Fruit fly (Drosophila melanogaster) whole organism, embryonic: ENCODE results near the gene CG33986.

Source experiments
- Bdp1 ChIP-seq: fragments of 200-800 bp; sonication (Bioruptor generic); optimal IDR thresholded peaks from 3 replicates; lab custom pipeline; 2016; ENCODE audit warnings: missing biosample characterization, missing genetic modification characterization
- CG11696 ChIP-seq: fragments of 200-800 bp; sonication (Bioruptor generic); IDR thresholded peaks from 2 replicates; pipeline ENCODE4 v1.3.6; 2022; ENCODE audit warnings: missing biosample characterization, missing genetic modification characterization
- CG1603 ChIP-seq: fragments of 200-800 bp; sonication (Bioruptor generic); optimal IDR thresholded peaks from 2 replicates; lab custom pipeline; 2019; ENCODE audit warnings: missing biosample characterization, mild to moderate bottlenecking, missing genetic modification characterization, moderate library complexity
- CG8281 ChIP-seq: fragments of 200-800 bp; sonication (Bioruptor generic); optimal IDR thresholded peaks from 2 replicates; lab custom pipeline; 2018; ENCODE audit warnings: missing biosample characterization, mild to moderate bottlenecking, missing genetic modification characterization, moderate library complexity
- Dip3 ChIP-seq: fragments of 200-800 bp; sonication (Bioruptor generic); optimal IDR thresholded peaks from 3 replicates; lab custom pipeline; 2016; ENCODE audit warnings: missing biosample characterization, missing genetic modification characterization
- HLHmδ ChIP-seq: fragments of 200-800 bp; sonication (Bioruptor generic); optimal IDR thresholded peaks from 2 replicates; lab custom pipeline; 2018; ENCODE audit warnings: missing biosample characterization, mild to moderate bottlenecking, missing genetic modification characterization, moderate library complexity
- hth ChIP-seq: fragments of >200 bp; optimal IDR thresholded peaks from 2 replicates; lab custom pipeline; 2017; ENCODE audit warnings: inconsistent platforms
- jumu ChIP-seq: fragments of 200-800 bp; sonication (Bioruptor generic); optimal IDR thresholded peaks from 3 replicates; lab custom pipeline; 2016; ENCODE audit warnings: missing biosample characterization, missing genetic modification characterization
- knrl ChIP-seq: fragments of 200-800 bp; sonication (Bioruptor generic); IDR thresholded peaks from 3 replicates; pipeline ENCODE4 v1.3.6; 2022; ENCODE audit warnings: missing biosample characterization, missing genetic modification characterization; ENCODE audit not compliant: partially characterized antibody
- pan ChIP-seq, 4 experiments: fragments of >200 bp in 3 of 4; fragments of 200-800 bp in 1 of 4; sonication (Bioruptor generic) in 1 of 4; optimal IDR thresholded peaks in 3 of 4; IDR thresholded peaks in 1 of 4; 2 replicates each; pipeline versions ENCODE4 v1.3.6 to Lab custom; 2017 to 2022; ENCODE audit warnings: missing biosample characterization in 2 of 4, missing genetic modification characterization in 2 of 4, mixed read lengths in 1 of 4
- prd ChIP-seq, 3 experiments: fragments of >200 bp in 2 of 3; fragments of 200-800 bp in 1 of 3; sonication (Bioruptor generic) in 1 of 3; optimal IDR thresholded peaks in 2 of 3; IDR thresholded peaks in 1 of 3; 2 replicates in 2 of 3; 3 replicates in 1 of 3; pipeline versions ENCODE4 v1.3.6 to Lab custom; 2017 to 2022; ENCODE audit warnings: missing biosample characterization in 1 of 3, missing genetic modification characterization in 1 of 3
- sisA ChIP-seq: fragments of 200-800 bp; sonication (Bioruptor generic); IDR thresholded peaks from 2 replicates; pipeline ENCODE4 v1.3.6; 2022; ENCODE audit warnings: missing biosample characterization, missing genetic modification characterization
- ssp ChIP-seq: fragments of 200-800 bp; sonication (Bioruptor generic); IDR thresholded peaks from 2 replicates; pipeline ENCODE4 v1.3.6; 2022; ENCODE audit warnings: missing biosample characterization, missing genetic modification characterization
- usp ChIP-seq: fragments of >200 bp; optimal IDR thresholded peaks from 2 replicates; lab custom pipeline; 2017; ENCODE audit warnings: missing biosample characterization, missing genetic modification characterization

dm6 chr3L:15530071-15530470 lies 5.0 kb upstream of the CG33986 start:
- no peak for TF ChIP-seq pan (optimal IDR thresholded peaks at IDR 0.05; lab: Kevin White, UChicago)
- no peak for TF ChIP-seq pan (GFP tag; optimal IDR thresholded peaks at IDR 0.05 in 1 of 2, IDR thresholded peaks at IDR 0.05 in 1 of 2)
- TF ChIP-seq Bdp1 (GFP tag; lab: Kevin White, UChicago), result no peak
- TF ChIP-seq prd (optimal IDR thresholded peaks at IDR 0.05; lab: Kevin White, UChicago), result no peak
- TF ChIP-seq prd (GFP tag; IDR thresholded peaks at IDR 0.05; lab: Robert Waterston, UW), result no peak
- no peak for TF ChIP-seq usp
- no peak for TF ChIP-seq ssp (GFP tag; lab: Robert Waterston, UW)
- TF ChIP-seq HLHmδ (GFP tag; lab: Kevin White, UChicago), result no peak
- no peak for TF ChIP-seq CG1603 (tag; lab: Kevin White, UChicago)
- TF ChIP-seq sisA (GFP tag; lab: Robert Waterston, UW), result no peak
- no peak for TF ChIP-seq Dip3 (GFP tag; lab: Kevin White, UChicago)
- TF ChIP-seq hth (lab: Kevin White, UChicago), result no peak
- no peak for TF ChIP-seq knrl
- TF ChIP-seq jumu, result no peak
- no peak for TF ChIP-seq CG11696 (GFP tag; lab: Robert Waterston, UW)
- TF ChIP-seq CG8281 (tag; lab: Kevin White, UChicago), result no peak
